Fruit fly (Drosophila melanogaster): ENCODE measurements around the gene CG31827.

DNA sequence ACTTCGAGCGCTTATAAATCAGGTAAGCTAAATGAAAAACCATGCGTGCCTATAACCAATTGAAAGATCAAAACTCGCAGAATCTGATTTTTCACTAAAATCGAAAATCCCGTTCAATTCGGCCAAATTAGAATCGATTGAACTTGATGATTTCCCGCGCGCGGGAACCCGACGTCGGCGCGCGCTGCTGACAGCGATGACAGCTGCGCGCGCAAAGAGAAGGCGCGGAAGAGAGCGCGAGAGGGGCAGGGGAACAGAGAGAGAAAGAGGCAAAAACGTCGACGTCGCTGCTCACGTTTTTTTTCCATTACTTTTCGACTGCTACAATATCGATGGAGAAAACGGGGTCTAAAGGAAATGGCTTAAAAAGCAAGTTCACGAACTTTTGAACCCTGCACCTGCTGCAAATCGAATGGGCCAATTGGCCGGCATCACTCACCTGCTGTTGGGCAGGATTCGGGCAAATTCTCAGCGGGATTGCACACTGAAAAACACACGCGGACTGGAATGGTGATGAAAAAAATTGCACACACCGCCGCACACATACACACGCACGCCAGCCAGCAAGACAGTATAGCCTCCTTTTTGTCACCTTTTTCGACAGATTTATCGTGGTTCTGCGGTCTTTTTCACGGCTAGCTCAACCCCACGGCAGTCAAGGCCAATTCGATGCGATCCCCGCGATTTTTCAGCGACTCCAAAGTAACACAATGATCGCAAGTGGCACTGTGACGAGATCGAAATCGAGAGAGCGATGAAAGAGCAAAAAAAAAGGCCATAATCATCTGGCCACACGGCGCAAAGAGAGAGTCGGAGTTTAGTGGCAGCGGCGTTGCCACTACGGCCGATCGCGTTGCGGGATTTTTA lies 42.7 kb downstream of the CG31827 start, which contains the start of gene CycE:
- TF ChIP-seq Ets98B (GFP tag; IDR thresholded peaks at IDR 0.05) = no peak
- TF ChIP-seq Snoo (tag; optimal IDR thresholded peaks at IDR 0.05) = no peak
- no peak for TF ChIP-seq CG34367 (tag; optimal IDR thresholded peaks at IDR 0.05)
- no peak for TF ChIP-seq fd96Ca (GFP tag; IDR thresholded peaks at IDR 0.05)
- TF ChIP-seq Pif1A (GFP tag; optimal IDR thresholded peaks at IDR 0.05) = no peak
- no peak for TF ChIP-seq CG8159 (tag; optimal IDR thresholded peaks at IDR 0.05)
- TF ChIP-seq CG8301 (tag; optimal IDR thresholded peaks at IDR 0.05) = no peak
- no peak for TF ChIP-seq D1 (tag; optimal IDR thresholded peaks at IDR 0.05)
- TF ChIP-seq CG15710 (tag; optimal IDR thresholded peaks at IDR 0.05) = no peak
- TF ChIP-seq CG17806 (tag; optimal IDR thresholded peaks at IDR 0.05) = no peak
- no peak for TF ChIP-seq CG32121 (GFP tag; IDR thresholded peaks at IDR 0.05)
- TF ChIP-seq EcR (GFP tag; optimal IDR thresholded peaks at IDR 0.05) = peak; percentile 43

Measured in whole organism, pupa.